Worm (Caenorhabditis elegans) whole organism, mixed stage, embryonic: Measurements from ENCODE around the gene tasp-1.
A peak's percentile ranks its signal among the peaks of the same experiment; 100 is the strongest.

ENCODE experiments used
- M03D4.4 ChIP-seq: sonication (generic microtip); optimal IDR thresholded peaks from 2 replicates; lab custom pipeline; 2017; ENCODE audit warnings: mild to moderate bottlenecking, missing genetic modification characterization, missing compliant biosample characterization
- cnd-1 ChIP-seq: fragments of 200-800 bp; sonication (Bioruptor generic); optimal IDR thresholded peaks from 2 replicates; lab custom pipeline; 2018; ENCODE audit warnings: mild to moderate bottlenecking, missing genetic modification characterization, missing compliant biosample characterization
- lin-32 ChIP-seq: fragments of 200-800 bp; sonication (Bioruptor generic); optimal IDR thresholded peaks from 2 replicates; lab custom pipeline; 2018; ENCODE audit warnings: mild to moderate bottlenecking, missing genetic modification characterization, missing compliant biosample characterization
- mls-2 ChIP-seq: sonication (generic microtip); optimal IDR thresholded peaks from 2 replicates; lab custom pipeline; 2016; ENCODE audit warnings: mild to moderate bottlenecking, missing genetic modification characterization, moderate library complexity, missing compliant biosample characterization
- sptf-1 ChIP-seq: sonication (generic microtip); optimal IDR thresholded peaks from 2 replicates; lab custom pipeline; 2017; ENCODE audit warnings: mild to moderate bottlenecking, missing genetic modification characterization, moderate library complexity, missing compliant biosample characterization
- unc-120 ChIP-seq: sonication (generic microtip); optimal IDR thresholded peaks from 2 replicates; lab custom pipeline; 2017; ENCODE audit warnings: missing genetic modification characterization, missing compliant biosample characterization; ENCODE audit not compliant: poor library complexity, severe bottlenecking

Gene tasp-1

ce11 chrIII:10810837-10811814 is 52.0 kb downstream of the tasp-1 start:
- TF ChIP-seq lin-32 (GFP tag; lab: Kevin White, UChicago) (no peak), sptf-1 (peak; percentile 7), unc-120 (no peak), cnd-1 (tag; lab: Kevin White, UChicago) (peak; percentile 1), mls-2 (peak; percentile 9), M03D4.4 (no peak)
- TF ChIP-seq, all 35 proteins: peak for 3
